Fruit fly (Drosophila melanogaster) whole organism, adult: ENCODE data around the gene beta'COP.

Experiments used
- CG11617 ChIP-seq: fragments of 200-800 bp; sonication (Bioruptor generic); optimal IDR thresholded peaks from 2 replicates; lab custom pipeline; 2017; ENCODE audit warnings: mild to moderate bottlenecking, missing biosample characterization, missing genetic modification reagents, missing genetic modification characterization
- CG14711 ChIP-seq: fragments of 200-800 bp; sonication (Bioruptor generic); optimal IDR thresholded peaks from 2 replicates; lab custom pipeline; 2018; ENCODE audit warnings: missing biosample characterization, mild to moderate bottlenecking, missing genetic modification characterization, moderate library complexity
- CG1620 ChIP-seq: fragments of 200-800 bp; sonication (Bioruptor generic); optimal IDR thresholded peaks from 2 replicates; lab custom pipeline; 2016; ENCODE audit warnings: missing biosample characterization, missing genetic modification characterization
- CG33017 ChIP-seq: fragments of 200-800 bp; sonication (Bioruptor generic); optimal IDR thresholded peaks from 2 replicates; lab custom pipeline; 2018; ENCODE audit warnings: missing biosample characterization, mild to moderate bottlenecking, missing genetic modification characterization, moderate library complexity
- CG5204 ChIP-seq: fragments of 200-800 bp; sonication (Bioruptor generic); optimal IDR thresholded peaks from 2 replicates; lab custom pipeline; 2016; ENCODE audit warnings: missing biosample characterization, missing genetic modification characterization
- Clk ChIP-seq: fragments of 200-800 bp; sonication (Bioruptor generic); optimal IDR thresholded peaks from 2 replicates; lab custom pipeline; 2017; ENCODE audit warnings: missing biosample characterization, missing genetic modification characterization
- Crg-1 ChIP-seq: fragments of 200-800 bp; sonication (Bioruptor generic); optimal IDR thresholded peaks from 2 replicates; lab custom pipeline; 2016; ENCODE audit warnings: missing biosample characterization, missing genetic modification characterization
- Hr96 ChIP-seq: fragments of 200-800 bp; sonication (Bioruptor generic); optimal IDR thresholded peaks from 2 replicates; lab custom pipeline; 2016; ENCODE audit warnings: missing biosample characterization, missing genetic modification characterization
- kay ChIP-seq: fragments of 200-800 bp; sonication (Bioruptor generic); peaks from one replicate; lab custom pipeline; 2016; ENCODE audit warnings: missing biosample characterization, missing genetic modification characterization, borderline replicate concordance
- ovo ChIP-seq: fragments of 200-800 bp; sonication (Bioruptor generic); optimal IDR thresholded peaks from 2 replicates; lab custom pipeline; 2016; ENCODE audit warnings: missing biosample characterization, missing genetic modification characterization
- pad ChIP-seq: fragments of 200-800 bp; sonication (Bioruptor generic); optimal IDR thresholded peaks from 3 replicates; lab custom pipeline; 2017; ENCODE audit warnings: missing biosample characterization, missing genetic modification characterization, mild to moderate bottlenecking, moderate library complexity, missing genetic modification reagents
- tj ChIP-seq: fragments of 200-800 bp; sonication (Bioruptor generic); optimal IDR thresholded peaks from 3 replicates; lab custom pipeline; 2017; ENCODE audit warnings: missing biosample characterization, mild to moderate bottlenecking, missing genetic modification characterization, moderate library complexity
- toe ChIP-seq: fragments of 200-800 bp; sonication (Bioruptor generic); optimal IDR thresholded peaks from 2 replicates; lab custom pipeline; 2016; ENCODE audit warnings: missing biosample characterization, missing genetic modification characterization

dm6 chr2L:13367378-13367777 is 11.3 kb upstream of the beta'COP start, which contains the start of gene Tap42:
- TF ChIP-seq tj (no peak), ovo (GFP tag; lab: Kevin White, UChicago) (no peak), Hr96 (GFP tag; lab: Kevin White, UChicago) (no peak), kay (GFP tag; lab: Kevin White, UChicago) (no peak), CG11617 (GFP tag; lab: Kevin White, UChicago) (no peak), pad (GFP tag; lab: Kevin White, UChicago) (no peak), CG33017 (peak; percentile 26), CG14711 (no peak), Crg-1 (GFP tag; lab: Kevin White, UChicago) (no peak), CG5204 (GFP tag; lab: Kevin White, UChicago) (no peak), Clk (GFP tag; lab: Kevin White, UChicago) (no peak), toe (GFP tag; lab: Kevin White, UChicago) (no peak), CG1620 (GFP tag; lab: Kevin White, UChicago) (no peak)
